Fruit fly (Drosophila melanogaster) whole organism, embryonic: ENCODE data around the gene CG15638.
A peak's percentile ranks its signal among the peaks of the same experiment; 100 is the strongest.

ENCODE experiments used
- Atf-2 ChIP-seq: fragments of 200-800 bp; sonication (Bioruptor generic); optimal IDR thresholded peaks from 2 replicates; lab custom pipeline; 2016; ENCODE audit warnings: missing biosample characterization, missing genetic modification characterization
- Atf3 ChIP-seq: fragments of 200-800 bp; sonication (Bioruptor generic); optimal IDR thresholded peaks from 3 replicates; lab custom pipeline; 2016; ENCODE audit warnings: missing biosample characterization, missing genetic modification characterization
- CG10366 ChIP-seq: fragments of 200-800 bp; sonication (Bioruptor generic); IDR thresholded peaks from 2 replicates; pipeline ENCODE4 v1.3.6; 2022; ENCODE audit warnings: missing biosample characterization, missing genetic modification characterization
- CG10462 ChIP-seq: fragments of 200-800 bp; sonication (Bioruptor generic); optimal IDR thresholded peaks from 2 replicates; lab custom pipeline; 2016; ENCODE audit warnings: missing biosample characterization, missing genetic modification characterization
- CG10654 ChIP-seq: fragments of 200-800 bp; sonication (Bioruptor generic); optimal IDR thresholded peaks from 2 replicates; lab custom pipeline; 2016; ENCODE audit warnings: missing biosample characterization, missing genetic modification characterization
- CG11085 ChIP-seq: fragments of 200-800 bp; sonication (Bioruptor generic); IDR thresholded peaks from 2 replicates; pipeline ENCODE4 v1.3.6; 2022; ENCODE audit warnings: missing biosample characterization, missing genetic modification characterization
- CG11247 ChIP-seq: fragments of 200-800 bp; sonication (Bioruptor generic); IDR thresholded peaks from 2 replicates; pipeline ENCODE4 v1.3.6; 2022; ENCODE audit warnings: missing biosample characterization, missing genetic modification characterization
- CG11696 ChIP-seq: fragments of 200-800 bp; sonication (Bioruptor generic); IDR thresholded peaks from 2 replicates; pipeline ENCODE4 v1.3.6; 2022; ENCODE audit warnings: missing biosample characterization, missing genetic modification characterization
- CG12071 ChIP-seq: fragments of 200-800 bp; sonication (Bioruptor generic); optimal IDR thresholded peaks from 3 replicates; lab custom pipeline; 2018; ENCODE audit warnings: missing biosample characterization, mild to moderate bottlenecking, missing genetic modification characterization
- CG12155 ChIP-seq: fragments of 200-800 bp; sonication (Bioruptor generic); optimal IDR thresholded peaks from 3 replicates; lab custom pipeline; 2016; ENCODE audit warnings: missing biosample characterization, missing genetic modification characterization
- CG12391 ChIP-seq: fragments of 200-800 bp; sonication (Bioruptor generic); optimal IDR thresholded peaks from 3 replicates; lab custom pipeline; 2018; ENCODE audit warnings: missing biosample characterization, mild to moderate bottlenecking, missing genetic modification characterization, moderate library complexity
- CG13894 ChIP-seq: fragments of 200-800 bp; sonication (Bioruptor generic); optimal IDR thresholded peaks from 3 replicates; lab custom pipeline; 2018; ENCODE audit warnings: missing biosample characterization, mild to moderate bottlenecking, missing genetic modification characterization, moderate library complexity
- CG15269 ChIP-seq: fragments of 200-800 bp; sonication (Bioruptor generic); optimal IDR thresholded peaks from 2 replicates; lab custom pipeline; 2018; ENCODE audit warnings: missing biosample characterization, mild to moderate bottlenecking, missing genetic modification characterization, moderate library complexity
- CG18011 ChIP-seq: fragments of 200-800 bp; sonication (Bioruptor generic); optimal IDR thresholded peaks from 2 replicates; lab custom pipeline; 2017; ENCODE audit warnings: missing biosample characterization, missing genetic modification characterization, mild to moderate bottlenecking, moderate library complexity, missing genotype
- CG18619 ChIP-seq: fragments of 200-800 bp; sonication (Bioruptor generic); optimal IDR thresholded peaks from 3 replicates; lab custom pipeline; 2017; ENCODE audit warnings: missing biosample characterization, mild to moderate bottlenecking, missing genetic modification characterization
- CG32767 ChIP-seq: fragments of 200-800 bp; sonication (Bioruptor generic); IDR thresholded peaks from 2 replicates; pipeline ENCODE4 v1.3.6; 2022; ENCODE audit warnings: missing biosample characterization, missing genetic modification characterization
- CG3281 ChIP-seq: fragments of 200-800 bp; sonication (Bioruptor generic); optimal IDR thresholded peaks from 3 replicates; lab custom pipeline; 2017; ENCODE audit warnings: missing biosample characterization, mild to moderate bottlenecking, missing genetic modification characterization
- CG34376 ChIP-seq: fragments of 200-800 bp; sonication (Bioruptor generic); optimal IDR thresholded peaks from 2 replicates; lab custom pipeline; 2018; ENCODE audit warnings: missing biosample characterization, mild to moderate bottlenecking, missing genetic modification characterization
- CG5245 ChIP-seq: fragments of 200-800 bp; sonication (Bioruptor generic); optimal IDR thresholded peaks from 3 replicates; lab custom pipeline; 2016; ENCODE audit warnings: missing biosample characterization, missing genetic modification characterization
- CG8290 ChIP-seq, 3 experiments: fragments of 200-800 bp; sonication (Bioruptor generic); optimal IDR thresholded peaks; 2 replicates each; lab custom pipeline; 2016 to 2019; ENCODE audit warnings: missing biosample characterization in 3 of 3, missing genetic modification characterization in 3 of 3, mild to moderate bottlenecking in 2 of 3, moderate library complexity in 1 of 3
- CG8359 ChIP-seq: fragments of 200-800 bp; sonication (Bioruptor generic); optimal IDR thresholded peaks from 2 replicates; lab custom pipeline; 2017; ENCODE audit warnings: missing biosample characterization, mild to moderate bottlenecking, missing genetic modification characterization, borderline replicate concordance
- CG9797 ChIP-seq: fragments of 200-800 bp; sonication (Bioruptor generic); optimal IDR thresholded peaks from 3 replicates; lab custom pipeline; 2018; ENCODE audit warnings: missing biosample characterization, mild to moderate bottlenecking, missing genetic modification characterization
- CkIIα-i1 ChIP-seq: fragments of 200-800 bp; sonication (Bioruptor generic); IDR thresholded peaks from 2 replicates; pipeline ENCODE4 v1.3.6; 2022; ENCODE audit warnings: missing biosample characterization, missing genetic modification characterization
- CoRest ChIP-seq: fragments of 200-800 bp; sonication (Bioruptor generic); optimal IDR thresholded peaks from 3 replicates; lab custom pipeline; 2018; ENCODE audit warnings: missing biosample characterization, mild to moderate bottlenecking, missing genetic modification characterization, moderate library complexity
- CrebB ChIP-seq: fragments of 200-800 bp; sonication (Bioruptor generic); optimal IDR thresholded peaks from 3 replicates; lab custom pipeline; 2018; ENCODE audit warnings: missing biosample characterization, mild to moderate bottlenecking, missing genetic modification characterization
- Dad ChIP-seq: fragments of 200-800 bp; sonication (Bioruptor generic); optimal IDR thresholded peaks from 3 replicates; lab custom pipeline; 2016; ENCODE audit warnings: missing biosample characterization, missing genetic modification characterization
- Dek ChIP-seq: fragments of 200-800 bp; sonication (Bioruptor generic); optimal IDR thresholded peaks from 3 replicates; lab custom pipeline; 2019; ENCODE audit warnings: missing biosample characterization, mild to moderate bottlenecking, missing genetic modification characterization, moderate library complexity
- Doc2 ChIP-seq: fragments of 200-800 bp; sonication (Bioruptor generic); IDR thresholded peaks from 2 replicates; pipeline ENCODE4 v1.3.6; 2022; ENCODE audit warnings: missing biosample characterization, missing genetic modification characterization
- Elba2 ChIP-seq: fragments of 200-800 bp; sonication (Bioruptor generic); optimal IDR thresholded peaks from 3 replicates; lab custom pipeline; 2016; ENCODE audit warnings: missing biosample characterization, missing genetic modification characterization
- HmgZ ChIP-seq: fragments of 200-800 bp; sonication (Bioruptor generic); optimal IDR thresholded peaks from 2 replicates; lab custom pipeline; 2018; ENCODE audit warnings: missing biosample characterization, mild to moderate bottlenecking, missing genetic modification characterization
- Max ChIP-seq: fragments of 200-800 bp; sonication (Bioruptor generic); optimal IDR thresholded peaks from 2 replicates; lab custom pipeline; 2016; ENCODE audit warnings: missing biosample characterization, mild to moderate bottlenecking, missing genetic modification characterization
- PHDP ChIP-seq: fragments of 200-800 bp; sonication (Bioruptor generic); optimal IDR thresholded peaks from 3 replicates; lab custom pipeline; 2018; ENCODE audit warnings: missing biosample characterization, mild to moderate bottlenecking, missing genetic modification characterization, moderate library complexity
- Scr ChIP-seq: fragments of 200-800 bp; sonication (Bioruptor generic); IDR thresholded peaks from 2 replicates; pipeline ENCODE4 v1.3.6; 2022; ENCODE audit warnings: missing biosample characterization, missing genetic modification characterization; ENCODE audit not compliant: partially characterized antibody
- bab2 ChIP-seq: fragments of 200-800 bp; sonication (Bioruptor generic); optimal IDR thresholded peaks from 2 replicates; lab custom pipeline; 2016; ENCODE audit warnings: missing biosample characterization, missing genetic modification characterization
- cg ChIP-seq: fragments of 200-800 bp; sonication (Bioruptor generic); optimal IDR thresholded peaks from 3 replicates; lab custom pipeline; 2019; ENCODE audit warnings: missing biosample characterization, mild to moderate bottlenecking, missing genetic modification characterization, moderate library complexity
- crc ChIP-seq: fragments of 200-800 bp; sonication (Bioruptor generic); optimal IDR thresholded peaks from 2 replicates; lab custom pipeline; 2016; ENCODE audit warnings: missing biosample characterization, missing genetic modification characterization
- crp ChIP-seq, 2 experiments: fragments of 200-800 bp; sonication (Bioruptor generic); optimal IDR thresholded peaks; 2 replicates in 1 of 2; 3 replicates in 1 of 2; lab custom pipeline; 2017; ENCODE audit warnings: missing biosample characterization in 2 of 2, missing genetic modification characterization in 2 of 2, mild to moderate bottlenecking in 1 of 2, moderate library complexity in 1 of 2
- eyg ChIP-seq: fragments of 200-800 bp; sonication (Bioruptor generic); optimal IDR thresholded peaks from 3 replicates; lab custom pipeline; 2016; ENCODE audit warnings: missing biosample characterization, missing genetic modification characterization
- fu2 ChIP-seq: fragments of 200-800 bp; sonication (Bioruptor generic); optimal IDR thresholded peaks from 2 replicates; lab custom pipeline; 2016; ENCODE audit warnings: missing biosample characterization, missing genetic modification characterization
- gcm ChIP-seq: fragments of 200-800 bp; sonication (Bioruptor generic); optimal IDR thresholded peaks from 2 replicates; lab custom pipeline; 2019; ENCODE audit warnings: missing biosample characterization, mild to moderate bottlenecking, missing genetic modification characterization, moderate library complexity
- h ChIP-seq: fragments of >200 bp; optimal IDR thresholded peaks from 2 replicates; lab custom pipeline; 2017
- hth ChIP-seq: fragments of >200 bp; optimal IDR thresholded peaks from 2 replicates; lab custom pipeline; 2017; ENCODE audit warnings: inconsistent platforms
- insv ChIP-seq, 2 experiments: fragments of 200-800 bp; sonication (Bioruptor generic); optimal IDR thresholded peaks; 3 replicates each; lab custom pipeline; 2016 to 2018; ENCODE audit warnings: missing biosample characterization in 2 of 2, missing genetic modification characterization in 2 of 2
- jigr1 ChIP-seq: fragments of 200-800 bp; sonication (Bioruptor generic); IDR thresholded peaks from 3 replicates; pipeline ENCODE4 v1.3.6; 2022; ENCODE audit warnings: missing biosample characterization, missing genetic modification characterization
- ranshi ChIP-seq: fragments of 200-800 bp; sonication (Bioruptor generic); IDR thresholded peaks from 2 replicates; pipeline ENCODE4 v1.3.6; 2022; ENCODE audit warnings: missing biosample characterization, missing genetic modification characterization
- repo ChIP-seq: fragments of 200-800 bp; sonication (Bioruptor generic); optimal IDR thresholded peaks from 2 replicates; lab custom pipeline; 2016; ENCODE audit warnings: missing biosample characterization, missing genetic modification characterization
- sens-2 ChIP-seq: fragments of 200-800 bp; sonication (Bioruptor generic); IDR thresholded peaks from 2 replicates; pipeline ENCODE4 v1.3.6; 2022; ENCODE audit warnings: missing biosample characterization, missing genetic modification characterization
- ssp ChIP-seq: fragments of 200-800 bp; sonication (Bioruptor generic); IDR thresholded peaks from 2 replicates; pipeline ENCODE4 v1.3.6; 2022; ENCODE audit warnings: missing biosample characterization, missing genetic modification characterization
- ttk ChIP-seq: fragments of 200-800 bp; sonication (Bioruptor generic); IDR thresholded peaks from 2 replicates; pipeline ENCODE4 v2.1.2; 2022; ENCODE audit warnings: missing biosample characterization, missing genetic modification characterization
- unc-4 ChIP-seq: fragments of 200-800 bp; sonication (Bioruptor generic); IDR thresholded peaks from 2 replicates; pipeline ENCODE4 v1.3.6; 2022; ENCODE audit warnings: missing biosample characterization, missing genetic modification characterization; ENCODE audit not compliant: partially characterized antibody

The CG15638 gene

DNA sequence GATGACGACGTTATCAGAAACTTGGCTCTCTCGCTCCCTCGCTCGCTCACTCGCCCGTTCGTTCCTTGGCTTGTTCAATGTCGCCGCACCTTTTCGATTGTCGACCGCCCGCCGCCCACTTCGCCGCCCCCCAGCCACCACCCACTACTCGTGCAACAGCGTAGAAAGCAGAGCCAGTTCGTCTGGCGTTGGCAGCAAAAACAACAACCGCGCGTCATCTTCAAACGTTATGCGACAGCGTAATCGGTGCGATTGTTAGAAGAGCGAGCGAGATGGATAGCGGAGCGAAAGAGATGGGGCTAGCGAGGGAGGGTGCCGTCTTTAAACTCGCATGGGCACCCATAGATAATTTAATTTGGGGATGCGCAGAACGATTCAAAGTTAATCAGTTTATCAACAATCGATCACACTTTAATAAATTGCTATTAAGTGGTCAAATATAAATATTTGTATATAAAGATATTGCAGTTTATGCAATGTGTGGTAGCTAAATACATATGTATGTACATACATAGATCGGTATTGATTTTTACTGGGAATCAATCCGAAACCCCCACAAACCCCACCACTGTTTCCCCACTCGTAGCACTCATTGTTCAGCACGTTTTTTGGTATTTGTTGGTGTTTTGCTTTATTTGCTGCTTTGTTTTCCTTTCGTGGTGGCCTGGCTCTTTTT, 21.2 kb downstream of the CG15638 start (continued):
- TF ChIP-seq CG12391 (tag; lab: Kevin White, UChicago) (peak; percentile 47), fu2 (GFP tag; lab: Kevin White, UChicago) (no peak), ttk (GFP tag; lab: Robert Waterston, UW) (peak; percentile 64), CG10654 (GFP tag; lab: Kevin White, UChicago) (peak; percentile 34), CG12155 (GFP tag; lab: Kevin White, UChicago) (peak; percentile 14), sens-2 (GFP tag; lab: Robert Waterston, UW) (no peak), repo (no peak), insv (GFP tag; optimal IDR thresholded peaks at IDR 0.05; lab: Kevin White, UChicago) (no peak), CG32767 (GFP tag; lab: Robert Waterston, UW) (no peak), h (no peak), CG10366 (peak; percentile 60), Atf3 (GFP tag; lab: Kevin White, UChicago) (no peak), crp (GFP tag; optimal IDR thresholded peaks at IDR 0.05; lab: Kevin White, UChicago) (no peak), Dek (tag; lab: Kevin White, UChicago) (peak; percentile 44), crc (GFP tag; lab: Kevin White, UChicago) (no peak), gcm (GFP tag; lab: Kevin White, UChicago) (peak; percentile 0), Max (no peak), CG13894 (tag; lab: Kevin White, UChicago) (no peak), CG34376 (GFP tag; lab: Kevin White, UChicago) (peak; percentile 18), jigr1 (GFP tag; lab: Robert Waterston, UW) (no peak), ranshi (GFP tag; lab: Robert Waterston, UW) (peak; percentile 71; the same call in 1 of the 2 replicates), CG11247 (peak; percentile 50; the same call in 1 of the 2 replicates), CG18619 (peak; percentile 50), CG8290 (GFP tag; optimal IDR thresholded peaks at IDR 0.05; lab: Kevin White, UChicago) (no peak), CG8290 (tag; optimal IDR thresholded peaks at IDR 0.05; lab: Kevin White, UChicago) (peak in 1 of 2 experiments; percentile 61), unc-4 (GFP tag; lab: Robert Waterston, UW) (no peak), Doc2 (GFP tag; lab: Robert Waterston, UW) (no peak), bab2 (GFP tag; lab: Kevin White, UChicago) (no peak), CG9797 (GFP tag; lab: Kevin White, UChicago) (no peak), CG8359 (GFP tag; lab: Kevin White, UChicago) (no peak), hth (lab: Kevin White, UChicago) (no peak), Elba2 (GFP tag; lab: Kevin White, UChicago) (no peak), HmgZ (tag; lab: Kevin White, UChicago) (no peak), CoRest (tag; lab: Kevin White, UChicago) (peak; percentile 75), Scr (GFP tag; lab: Robert Waterston, UW) (0 out of 2 replicates have a peak, but pooled peaks have one; percentile 11), CG18011 (GFP tag; lab: Kevin White, UChicago) (no peak), cg (GFP tag; lab: Kevin White, UChicago) (peak; percentile 3), PHDP (tag; lab: Kevin White, UChicago) (peak; percentile 51), CG10462 (GFP tag; lab: Kevin White, UChicago) (no peak), Atf-2 (no peak), CG3281 (GFP tag; lab: Kevin White, UChicago) (peak; percentile 60), CrebB (tag; lab: Kevin White, UChicago) (peak; percentile 27), CkIIα-i1 (no peak), CG11085 (peak; percentile 60), ssp (GFP tag; lab: Robert Waterston, UW) (peak; percentile 38; the same call in 1 of the 2 replicates), CG5245 (GFP tag; lab: Kevin White, UChicago) (no peak), CG15269 (tag; lab: Kevin White, UChicago) (peak; percentile 58), eyg (GFP tag; lab: Kevin White, UChicago) (no peak), CG12071 (GFP tag; lab: Kevin White, UChicago) (peak; percentile 15), Dad (GFP tag; lab: Kevin White, UChicago) (no peak), CG11696 (GFP tag; lab: Robert Waterston, UW) (no peak)
